Worm (Caenorhabditis elegans) whole organism, late embryonic: ENCODE data around the gene bris-1.

Experiments
- C08G9.2 ChIP-seq: sonication (generic microtip); optimal IDR thresholded peaks from 2 replicates; lab custom pipeline; 2016; ENCODE audit warnings: mild to moderate bottlenecking, missing genetic modification characterization, moderate library complexity, missing compliant biosample characterization
- K09A11.1 ChIP-seq: sonication (generic microtip); optimal IDR thresholded peaks from 2 replicates; lab custom pipeline; 2017; ENCODE audit warnings: antibody characterized with exemption, mild to moderate bottlenecking, missing genetic modification characterization, missing compliant biosample characterization; ENCODE audit not compliant: insufficient read depth
- T23F11.4 ChIP-seq: fragments of 200-800 bp; sonication (Bioruptor generic); optimal IDR thresholded peaks from 2 replicates; lab custom pipeline; 2018; ENCODE audit warnings: mild to moderate bottlenecking, missing genetic modification characterization, missing compliant biosample characterization
- Y22D7AL.16 ChIP-seq: sonication (generic microtip); optimal IDR thresholded peaks from 2 replicates; lab custom pipeline; 2016; ENCODE audit warnings: missing genetic modification characterization, missing compliant biosample characterization
- ahr-1 ChIP-seq: sonication (generic microtip); optimal IDR thresholded peaks from 2 replicates; lab custom pipeline; 2016; ENCODE audit warnings: missing genetic modification characterization, missing compliant biosample characterization
- ceh-14 ChIP-seq: sonication (generic microtip); optimal IDR thresholded peaks from 2 replicates; lab custom pipeline; 2016; ENCODE audit warnings: missing genotype, missing genetic modification characterization, missing compliant biosample characterization
- ceh-18 ChIP-seq: sonication (generic microtip); optimal IDR thresholded peaks from 2 replicates; lab custom pipeline; 2016; ENCODE audit warnings: missing genetic modification characterization, missing compliant biosample characterization
- ceh-2 ChIP-seq: sonication (generic microtip); optimal IDR thresholded peaks from 2 replicates; lab custom pipeline; 2016; ENCODE audit warnings: missing genotype, missing genetic modification characterization, missing compliant biosample characterization
- ceh-24 ChIP-seq: sonication (generic microtip); optimal IDR thresholded peaks from 2 replicates; lab custom pipeline; 2016; ENCODE audit warnings: mild to moderate bottlenecking, missing genetic modification characterization, missing compliant biosample characterization
- ceh-31 ChIP-seq: sonication (generic microtip); optimal IDR thresholded peaks from 2 replicates; lab custom pipeline; 2016; ENCODE audit warnings: missing genetic modification characterization, missing compliant biosample characterization
- ceh-34 ChIP-seq: sonication (generic microtip); optimal IDR thresholded peaks from 2 replicates; lab custom pipeline; 2016; ENCODE audit warnings: mild to moderate bottlenecking, missing genetic modification characterization, missing compliant biosample characterization
- ceh-45 ChIP-seq: fragments of 200-800 bp; sonication (Bioruptor generic); IDR thresholded peaks from 2 replicates; pipeline ENCODE4 v1.3.6; 2022; ENCODE audit warnings: missing genetic modification reagents, missing genetic modification characterization, missing compliant biosample characterization
- ceh-48 ChIP-seq: sonication (generic microtip); optimal IDR thresholded peaks from 2 replicates; lab custom pipeline; 2016; ENCODE audit warnings: missing genetic modification characterization, inconsistent platforms, missing compliant biosample characterization
- ceh-6 ChIP-seq: fragments of 200-800 bp; sonication (Bioruptor generic); optimal IDR thresholded peaks from 2 replicates; lab custom pipeline; 2018; ENCODE audit warnings: mild to moderate bottlenecking, missing genetic modification characterization, missing compliant biosample characterization
- ceh-9 ChIP-seq: sonication (generic microtip); optimal IDR thresholded peaks from 2 replicates; lab custom pipeline; 2016; ENCODE audit warnings: mild to moderate bottlenecking, missing genetic modification characterization, inconsistent platforms, missing compliant biosample characterization
- dve-1 ChIP-seq: sonication (generic microtip); optimal IDR thresholded peaks from 2 replicates; lab custom pipeline; 2017; ENCODE audit warnings: antibody characterized with exemption, mild to moderate bottlenecking, missing genetic modification characterization, missing compliant biosample characterization
- elt-2 ChIP-seq: sonication (generic microtip); optimal IDR thresholded peaks from 2 replicates; lab custom pipeline; 2016; ENCODE audit warnings: missing genetic modification reagents, missing genetic modification characterization, missing compliant biosample characterization
- elt-4 ChIP-seq: sonication (generic microtip); optimal IDR thresholded peaks from 2 replicates; lab custom pipeline; 2016; ENCODE audit warnings: missing genetic modification characterization, missing compliant biosample characterization
- ets-4 ChIP-seq: sonication (generic microtip); optimal IDR thresholded peaks from 2 replicates; lab custom pipeline; 2016; ENCODE audit warnings: missing genetic modification characterization, missing compliant biosample characterization
- fax-1 ChIP-seq: sonication (generic microtip); optimal IDR thresholded peaks from 2 replicates; lab custom pipeline; 2016; ENCODE audit warnings: missing genotype, missing genetic modification characterization, missing compliant biosample characterization
- fkh-10 ChIP-seq: fragments of 150-350 bp; optimal IDR thresholded peaks from 2 replicates; lab custom pipeline; 2014; ENCODE audit warnings: missing biosample characterization, missing genetic modification reagents, missing genetic modification characterization
- fkh-6 ChIP-seq: sonication (generic microtip); optimal IDR thresholded peaks from 2 replicates; lab custom pipeline; 2016; ENCODE audit warnings: missing genetic modification characterization, missing compliant biosample characterization
- hlh-30 ChIP-seq: sonication (generic microtip); optimal IDR thresholded peaks from 2 replicates; lab custom pipeline; 2017; ENCODE audit warnings: antibody characterized with exemption, missing genetic modification characterization, missing compliant biosample characterization; ENCODE audit not compliant: insufficient read depth
- hlh-8 ChIP-seq: sonication (generic microtip); optimal IDR thresholded peaks from 2 replicates; lab custom pipeline; 2016; ENCODE audit warnings: missing genotype, missing genetic modification characterization, missing compliant biosample characterization
- lim-6 ChIP-seq: sonication (generic microtip); optimal IDR thresholded peaks from 2 replicates; lab custom pipeline; 2016; ENCODE audit warnings: missing genetic modification characterization, missing compliant biosample characterization
- madf-2 ChIP-seq: sonication (generic microtip); optimal IDR thresholded peaks from 2 replicates; lab custom pipeline; 2017; ENCODE audit warnings: missing genetic modification characterization, missing compliant biosample characterization
- mec-3 ChIP-seq: sonication (generic microtip); optimal IDR thresholded peaks from 2 replicates; lab custom pipeline; 2016; ENCODE audit warnings: borderline replicate concordance, missing genetic modification characterization, missing compliant biosample characterization
- nfya-1 ChIP-seq: sonication (generic microtip); optimal IDR thresholded peaks from 2 replicates; lab custom pipeline; 2017; ENCODE audit warnings: missing genetic modification characterization, mild to moderate bottlenecking, missing compliant biosample characterization, antibody characterized with exemption, moderate library complexity
- nhr-11 ChIP-seq: fragments of 150-350 bp; optimal IDR thresholded peaks from 2 replicates; lab custom pipeline; 2014; ENCODE audit warnings: missing biosample characterization, missing genetic modification characterization
- nhr-232 ChIP-seq: sonication (generic microtip); optimal IDR thresholded peaks from 2 replicates; lab custom pipeline; 2016; ENCODE audit warnings: missing genetic modification characterization, missing compliant biosample characterization
- odd-2 ChIP-seq: sonication (generic microtip); optimal IDR thresholded peaks from 2 replicates; lab custom pipeline; 2017; ENCODE audit warnings: antibody characterized with exemption, mild to moderate bottlenecking, missing genetic modification characterization, missing compliant biosample characterization
- pag-3 ChIP-seq: sonication (generic microtip); optimal IDR thresholded peaks from 2 replicates; lab custom pipeline; 2016; ENCODE audit warnings: missing compliant biosample characterization, missing genetic modification characterization, borderline replicate concordance
- pax-1 ChIP-seq: fragments of 150-350 bp; optimal IDR thresholded peaks from 2 replicates; lab custom pipeline; 2014; ENCODE audit warnings: missing biosample characterization, missing genetic modification characterization
- pha-2 ChIP-seq: sonication (generic microtip); optimal IDR thresholded peaks from 2 replicates; lab custom pipeline; 2017; ENCODE audit warnings: mild to moderate bottlenecking, missing genetic modification characterization, missing compliant biosample characterization
- pha-4 ChIP-seq: fragments of 150-350 bp; optimal IDR thresholded peaks from 2 replicates; lab custom pipeline; 2018; ENCODE audit warnings: missing biosample characterization, missing genetic modification reagents, missing genetic modification characterization
- pqm-1 ChIP-seq: sonication (generic microtip); optimal IDR thresholded peaks from 2 replicates; lab custom pipeline; 2016; ENCODE audit warnings: missing genetic modification characterization, missing compliant biosample characterization
- ref-2 ChIP-seq: sonication (generic microtip); optimal IDR thresholded peaks from 2 replicates; lab custom pipeline; 2016; ENCODE audit warnings: missing genetic modification characterization, missing compliant biosample characterization
- rnt-1 ChIP-seq: sonication (generic microtip); optimal IDR thresholded peaks from 2 replicates; lab custom pipeline; 2016; ENCODE audit warnings: missing genetic modification characterization, missing compliant biosample characterization
- sdc-2 ChIP-seq: sonication (generic microtip); optimal IDR thresholded peaks from 2 replicates; lab custom pipeline; 2016; ENCODE audit warnings: missing genotype, missing genetic modification characterization, missing compliant biosample characterization
- sox-2 ChIP-seq: fragments of 200-800 bp; sonication (Bioruptor generic); IDR thresholded peaks from 2 replicates; pipeline ENCODE4 v1.3.6; 2022; ENCODE audit warnings: missing genetic modification reagents, missing genetic modification characterization, missing compliant biosample characterization
- sox-4 ChIP-seq: sonication (generic microtip); optimal IDR thresholded peaks from 2 replicates; lab custom pipeline; 2017; ENCODE audit warnings: mild to moderate bottlenecking, missing genetic modification characterization, inconsistent platforms, missing compliant biosample characterization
- tbx-2 ChIP-seq: sonication (generic microtip); optimal IDR thresholded peaks from 2 replicates; lab custom pipeline; 2016; ENCODE audit warnings: missing genetic modification characterization, missing compliant biosample characterization
- tbx-7 ChIP-seq: sonication (generic microtip); optimal IDR thresholded peaks from 2 replicates; lab custom pipeline; 2016; ENCODE audit warnings: missing genotype, missing genetic modification characterization, missing compliant biosample characterization
- ttx-3 ChIP-seq: sonication (generic microtip); optimal IDR thresholded peaks from 2 replicates; lab custom pipeline; 2016; ENCODE audit warnings: missing genetic modification reagents, missing genetic modification characterization, missing compliant biosample characterization
- unc-3 ChIP-seq, 2 experiments: fragments of 200-800 bp in 1 of 2; sonication (Bioruptor generic) in 1 of 2; sonication (generic microtip) in 1 of 2; conservative IDR thresholded peaks in 1 of 2; optimal IDR thresholded peaks in 1 of 2; 2 replicates each; pipeline versions ENCODE4 v1.3.6 to Lab custom; 2016 to 2022; ENCODE audit warnings: missing compliant biosample characterization in 2 of 2, missing genetic modification characterization in 2 of 2, missing genetic modification reagents in 1 of 2
- unc-42 ChIP-seq: sonication (generic microtip); optimal IDR thresholded peaks from 2 replicates; lab custom pipeline; 2016; ENCODE audit warnings: missing genotype, missing genetic modification characterization, missing compliant biosample characterization
- unc-86 ChIP-seq: sonication (generic microtip); optimal IDR thresholded peaks from 2 replicates; lab custom pipeline; 2016; ENCODE audit warnings: missing genetic modification characterization, missing compliant biosample characterization
- zip-5 ChIP-seq: sonication (generic microtip); optimal IDR thresholded peaks from 2 replicates; lab custom pipeline; 2016; ENCODE audit warnings: missing genetic modification characterization, missing compliant biosample characterization

The bris-1 gene

DNA sequence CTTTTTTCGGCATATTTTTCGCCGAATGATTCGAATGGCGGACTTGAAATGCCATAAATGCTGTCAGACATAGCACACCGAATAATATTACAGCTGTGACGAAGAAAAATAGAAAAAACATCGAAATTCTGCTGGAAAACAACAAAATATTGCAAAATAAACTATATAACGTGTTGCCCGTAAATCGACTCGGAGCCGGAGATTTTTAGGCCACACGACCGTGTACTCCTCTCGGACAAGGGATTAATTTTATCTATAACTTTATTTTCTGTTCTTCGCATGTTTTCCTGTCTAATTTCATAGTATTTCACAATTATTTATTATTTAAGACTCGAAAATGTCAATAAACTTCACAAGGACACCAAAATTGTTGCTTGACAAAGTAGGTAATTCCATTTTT, 15.9 kb downstream of the bris-1 start, which contains the start of the genes algn-14 and M02B7.2:
Gene algn-14 (minus strand): TSS at position 175 of the 400 bp plus-strand sequence.
Gene M02B7.2 (plus strand): TSS at position 330 of the 400 bp plus-strand sequence.
- TF ChIP-seq ceh-2 (tag; lab: Kevin White, UChicago) (peak; percentile 77), nhr-232 (tag; lab: Kevin White, UChicago) (no peak), hlh-8 (tag; lab: Kevin White, UChicago) (peak; percentile 71), sox-4 (tag; lab: Kevin White, UChicago) (no peak), Y22D7AL.16 (tag; lab: Kevin White, UChicago) (no peak), ceh-31 (tag; lab: Kevin White, UChicago) (peak; percentile 88), zip-5 (tag; lab: Kevin White, UChicago) (peak; percentile 60), elt-4 (tag; lab: Kevin White, UChicago) (no peak), ceh-24 (tag; lab: Kevin White, UChicago) (no peak), ceh-18 (no peak), nfya-1 (tag; lab: Kevin White, UChicago) (peak; percentile 11), ets-4 (tag; lab: Kevin White, UChicago) (peak; percentile 62), sdc-2 (peak; percentile 1), fax-1 (tag; lab: Kevin White, UChicago) (peak; percentile 1), hlh-30 (no peak), T23F11.4 (GFP tag; lab: Kevin White, UChicago) (no peak), ttx-3 (tag; lab: Kevin White, UChicago) (no peak), ceh-45 (GFP tag; lab: Robert Waterston, UW) (no peak), nhr-11 (tag; lab: Kevin White, UChicago) (no peak), ceh-9 (tag; lab: Kevin White, UChicago) (no peak), dve-1 (no peak), mec-3 (tag; lab: Kevin White, UChicago) (peak; percentile 42), pha-4 (no peak), ceh-14 (tag; lab: Kevin White, UChicago) (no peak), ceh-34 (tag; lab: Kevin White, UChicago) (no peak), pha-2 (no peak), fkh-6 (tag; lab: Kevin White, UChicago) (no peak), lim-6 (tag; lab: Kevin White, UChicago) (no peak), elt-2 (tag; lab: Kevin White, UChicago) (peak; percentile 37), unc-42 (tag; lab: Kevin White, UChicago) (peak; percentile 47), pax-1 (tag; lab: Kevin White, UChicago) (no peak), tbx-7 (tag; lab: Kevin White, UChicago) (peak; percentile 73), rnt-1 (tag; lab: Kevin White, UChicago) (peak; percentile 40), C08G9.2 (tag; lab: Kevin White, UChicago) (peak; percentile 83), fkh-10 (no peak), odd-2 (tag; lab: Kevin White, UChicago) (no peak), ceh-48 (tag; lab: Kevin White, UChicago) (no peak), tbx-2 (tag; lab: Kevin White, UChicago) (peak; percentile 76), madf-2 (tag; lab: Kevin White, UChicago) (no peak), pqm-1 (tag; lab: Kevin White, UChicago) (no peak), ref-2 (tag; lab: Kevin White, UChicago) (peak; percentile 70)

DNA sequence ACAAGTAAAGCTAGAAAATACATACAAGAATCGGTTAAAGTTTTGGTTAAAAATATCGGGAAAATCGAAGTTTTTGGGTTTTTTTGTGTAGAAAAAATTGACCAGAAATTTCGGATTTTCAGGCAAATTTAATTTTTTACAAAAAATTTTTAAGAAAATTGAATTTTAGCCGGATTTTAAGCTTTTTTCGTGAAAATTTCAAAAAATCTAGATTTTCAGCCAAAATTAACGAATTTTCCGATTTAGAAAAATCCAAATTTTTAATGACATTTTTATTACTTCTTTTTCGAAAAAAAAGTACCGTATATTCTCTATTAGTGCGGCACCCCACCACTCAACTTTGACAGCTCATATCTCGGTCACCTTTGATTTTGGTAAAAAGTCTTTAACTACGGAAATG, 18.2 kb downstream of the bris-1 start, which contains the start of gene osm-3:
Gene osm-3 (minus strand): TSS at position 101 of the 400 bp plus-strand sequence.
- TF ChIP-seq pqm-1 (tag; lab: Kevin White, UChicago) (no peak), elt-2 (tag; lab: Kevin White, UChicago) (no peak), mec-3 (tag; lab: Kevin White, UChicago) (no peak), fkh-10 (no peak), nhr-11 (tag; lab: Kevin White, UChicago) (no peak), pag-3 (no peak), ahr-1 (no peak), lim-6 (tag; lab: Kevin White, UChicago) (no peak), unc-42 (tag; lab: Kevin White, UChicago) (no peak), sox-2 (GFP tag; lab: Robert Waterston, UW) (no peak), ceh-6 (GFP tag; lab: Kevin White, UChicago) (no peak), K09A11.1 (no peak), madf-2 (tag; lab: Kevin White, UChicago) (no peak), ceh-24 (tag; lab: Kevin White, UChicago) (no peak), fkh-6 (tag; lab: Kevin White, UChicago) (no peak), ttx-3 (tag; lab: Kevin White, UChicago) (no peak), unc-3 (GFP tag; conservative IDR thresholded peaks at IDR 0.05; lab: Robert Waterston, UW) (no peak), unc-3 (tag; optimal IDR thresholded peaks at IDR 0.05; lab: Kevin White, UChicago) (no peak), unc-86 (tag; lab: Kevin White, UChicago) (no peak)
